Fruit fly (Drosophila melanogaster) Kc167 (cell line): ENCODE results near the gene Ccp84Ac.

Experiments used
- Myc ChIP-seq: fragments of >200 bp; optimal IDR thresholded peaks from 2 replicates; lab custom pipeline; 2017; ENCODE audit warnings: missing external identifiers
- Sin3A ChIP-seq: fragments of >200 bp; optimal IDR thresholded peaks from 2 replicates; lab custom pipeline; 2018; ENCODE audit warnings: missing external identifiers
- h ChIP-seq: fragments of >200 bp; optimal IDR thresholded peaks from 3 replicates; lab custom pipeline; 2018; ENCODE audit warnings: missing external identifiers
- insv ChIP-seq: fragments of >200 bp; optimal IDR thresholded peaks from 3 replicates; lab custom pipeline; 2018; ENCODE audit warnings: missing external identifiers
- psq ChIP-seq: fragments of >200 bp; optimal IDR thresholded peaks from 2 replicates; lab custom pipeline; 2017; ENCODE audit warnings: missing external identifiers
- ttk ChIP-seq: sonication (Bioruptor generic); optimal IDR thresholded peaks from 2 replicates; lab custom pipeline; 2017; ENCODE audit warnings: missing external identifiers

The Ccp84Ac gene

dm6 chr3R:6691658-6692057 is 4.4 kb downstream of the Ccp84Ac start, which contains the start of gene Ccp84Ae:
Ccp84Ae (minus strand) TSS chr3R:6691758.
- TF ChIP-seq ttk (lab: Kevin White, UChicago) (no peak), Myc (lab: Kevin White, UChicago) (no peak), Sin3A (lab: Kevin White, UChicago) (no peak), insv (lab: Kevin White, UChicago) (no peak), h (lab: Kevin White, UChicago) (no peak), psq (lab: Kevin White, UChicago) (no peak)

dm6 chr3R:6690139-6690538 is 5.9 kb downstream of the Ccp84Ac start, which contains the start of gene Ccp84Af:
Ccp84Af (minus strand) TSS chr3R:6690239.
- TF ChIP-seq insv (lab: Kevin White, UChicago) (no peak), psq (lab: Kevin White, UChicago) (no peak), Sin3A (lab: Kevin White, UChicago) (no peak)

dm6 chr3R:6688160-6688559 is 7.9 kb downstream of the Ccp84Ac start:
- TF ChIP-seq Myc (lab: Kevin White, UChicago) (no peak), ttk (lab: Kevin White, UChicago) (no peak), insv (lab: Kevin White, UChicago) (no peak), h (lab: Kevin White, UChicago) (no peak), Sin3A (lab: Kevin White, UChicago) (no peak), psq (lab: Kevin White, UChicago) (no peak)

dm6 chr3R:6687219-6687618 is 8.9 kb downstream of the Ccp84Ac start:
- TF ChIP-seq psq (lab: Kevin White, UChicago) (no peak), insv (lab: Kevin White, UChicago) (no peak), Myc (lab: Kevin White, UChicago) (no peak)

dm6 chr3R:6686428-6686827 is 9.6 kb downstream of the Ccp84Ac start, which contains the start of gene Ccp84Ag:
Ccp84Ag (plus strand) TSS chr3R:6686728.
- no peak for TF ChIP-seq Sin3A (lab: Kevin White, UChicago)
- no peak for TF ChIP-seq ttk (lab: Kevin White, UChicago)
- TF ChIP-seq h (lab: Kevin White, UChicago), result no peak
- TF ChIP-seq psq (lab: Kevin White, UChicago), result no peak
- TF ChIP-seq Myc (lab: Kevin White, UChicago), result no peak
- no peak for TF ChIP-seq insv (lab: Kevin White, UChicago)

dm6 chr3R:6684145-6684544 is 11.9 kb downstream of the Ccp84Ac start, which contains the start of gene Edg84A:
Edg84A (plus strand) TSS chr3R:6684445.
- TF ChIP-seq ttk (lab: Kevin White, UChicago) (no peak), psq (lab: Kevin White, UChicago) (no peak), Sin3A (lab: Kevin White, UChicago) (no peak), Myc (lab: Kevin White, UChicago) (no peak), h (lab: Kevin White, UChicago) (no peak), insv (lab: Kevin White, UChicago) (no peak)

- TF ChIP-seq Myc (lab: Kevin White, UChicago) (no peak), insv (lab: Kevin White, UChicago) (no peak), h (lab: Kevin White, UChicago) (no peak), psq (lab: Kevin White, UChicago) (no peak), ttk (lab: Kevin White, UChicago) (no peak), Sin3A (lab: Kevin White, UChicago) (no peak)
These were observed 12.4 kb downstream of the Ccp84Ac start for dm6 chr3R:6683671-6684070.

- TF ChIP-seq insv (lab: Kevin White, UChicago) (no peak), ttk (lab: Kevin White, UChicago) (no peak), Myc (lab: Kevin White, UChicago) (no peak), psq (lab: Kevin White, UChicago) (no peak), h (lab: Kevin White, UChicago) (no peak), Sin3A (lab: Kevin White, UChicago) (no peak)
These were observed 12.9 kb downstream of the Ccp84Ac start for dm6 chr3R:6683135-6683534.

- TF ChIP-seq insv (lab: Kevin White, UChicago) (no peak), psq (lab: Kevin White, UChicago) (no peak), Myc (lab: Kevin White, UChicago) (no peak)
These were observed 17.6 kb downstream of the Ccp84Ac start, which contains the start of gene lab for dm6 chr3R:6678480-6678879. lab (minus strand) TSS chr3R:6678590.

- TF ChIP-seq Myc (lab: Kevin White, UChicago) (no peak), Sin3A (lab: Kevin White, UChicago) (no peak), ttk (lab: Kevin White, UChicago) (no peak), psq (lab: Kevin White, UChicago) (no peak)
These were observed 21.5 kb downstream of the Ccp84Ac start for dm6 chr3R:6674548-6674947.

- no peak for TF ChIP-seq psq (lab: Kevin White, UChicago)
- no peak for TF ChIP-seq Sin3A (lab: Kevin White, UChicago)
- no peak for TF ChIP-seq Myc (lab: Kevin White, UChicago)
- TF ChIP-seq insv (lab: Kevin White, UChicago), result no peak
- no peak for TF ChIP-seq ttk (lab: Kevin White, UChicago)
- TF ChIP-seq h (lab: Kevin White, UChicago), result no peak
These were observed 23.6 kb downstream of the Ccp84Ac start for dm6 chr3R:6672303-6673007.

dm6 chr3R:6668234-6668633 is 27.8 kb downstream of the Ccp84Ac start:
- TF ChIP-seq Myc (lab: Kevin White, UChicago), result no peak
- no peak for TF ChIP-seq psq (lab: Kevin White, UChicago)
- TF ChIP-seq h (lab: Kevin White, UChicago), result no peak
